Fruit fly (Drosophila melanogaster) whole organism, prepupa: ENCODE data around the gene CG43407.
A peak's percentile ranks its signal among the peaks of the same experiment; 100 is the strongest.

Source experiments
- Blimp-1 ChIP-seq: fragments of 200-800 bp; sonication (Bioruptor generic); optimal IDR thresholded peaks from 3 replicates; lab custom pipeline; 2017; ENCODE audit warnings: missing biosample characterization, missing genetic modification characterization, mild to moderate bottlenecking, moderate library complexity, missing genetic modification reagents
- CG10631 ChIP-seq: fragments of 200-800 bp; sonication (Bioruptor generic); optimal IDR thresholded peaks from 2 replicates; lab custom pipeline; 2016; ENCODE audit warnings: missing biosample characterization, missing genetic modification characterization
- CG10669 ChIP-seq: fragments of 200-800 bp; sonication (Bioruptor generic); optimal IDR thresholded peaks from 3 replicates; lab custom pipeline; 2018; ENCODE audit warnings: missing biosample characterization, mild to moderate bottlenecking, missing genetic modification characterization, moderate library complexity
- CG11294 ChIP-seq: fragments of 200-800 bp; sonication (Bioruptor generic); IDR thresholded peaks from 2 replicates; pipeline ENCODE4 v1.3.6; 2022; ENCODE audit warnings: missing biosample characterization, missing genetic modification characterization
- CG11762 ChIP-seq: fragments of 200-800 bp; sonication (Bioruptor generic); optimal IDR thresholded peaks from 3 replicates; lab custom pipeline; 2016; ENCODE audit warnings: missing biosample characterization, missing genetic modification characterization; ENCODE audit not compliant: insufficient read depth
- CG11902 ChIP-seq: fragments of 200-800 bp; sonication (Bioruptor generic); optimal IDR thresholded peaks from 3 replicates; lab custom pipeline; 2016; ENCODE audit warnings: missing biosample characterization, missing genetic modification characterization
- CG15336 ChIP-seq: fragments of 200-800 bp; sonication (Bioruptor generic); IDR thresholded peaks from 2 replicates; pipeline ENCODE4 v1.3.6; 2022; ENCODE audit warnings: missing biosample characterization, missing genetic modification characterization
- CG3032 ChIP-seq: fragments of 200-800 bp; optimal IDR thresholded peaks from 2 replicates; lab custom pipeline; 2019; ENCODE audit warnings: missing biosample characterization, mild to moderate bottlenecking, missing genetic modification characterization, moderate library complexity
- CG31627 ChIP-seq: fragments of 200-800 bp; sonication (Bioruptor generic); optimal IDR thresholded peaks from 3 replicates; lab custom pipeline; 2016; ENCODE audit warnings: missing biosample characterization, missing genetic modification characterization
- CG32006 ChIP-seq: fragments of 200-800 bp; sonication (Bioruptor generic); optimal IDR thresholded peaks from 3 replicates; lab custom pipeline; 2017; ENCODE audit warnings: missing biosample characterization, mild to moderate bottlenecking, missing genetic modification characterization
- CG6163 ChIP-seq: fragments of 200-800 bp; sonication (Bioruptor generic); IDR thresholded peaks from 3 replicates; pipeline ENCODE4 v1.3.6; 2022; ENCODE audit warnings: missing biosample characterization, missing genetic modification characterization
- CG6276 ChIP-seq: fragments of 200-800 bp; sonication (Bioruptor generic); optimal IDR thresholded peaks from 2 replicates; lab custom pipeline; 2017; ENCODE audit warnings: missing biosample characterization, mild to moderate bottlenecking, missing genetic modification characterization
- CG6792 ChIP-seq: fragments of 200-800 bp; sonication (Bioruptor generic); optimal IDR thresholded peaks from 3 replicates; lab custom pipeline; 2016; ENCODE audit warnings: missing biosample characterization, missing genetic modification characterization
- CG6808 ChIP-seq: fragments of 200-800 bp; sonication (Bioruptor generic); optimal IDR thresholded peaks from 3 replicates; lab custom pipeline; 2017; ENCODE audit warnings: missing biosample characterization, missing genetic modification characterization, mild to moderate bottlenecking, moderate library complexity, missing genetic modification reagents
- CG6854 ChIP-seq: fragments of 200-800 bp; sonication (Bioruptor generic); optimal IDR thresholded peaks from 2 replicates; lab custom pipeline; 2017; ENCODE audit warnings: missing biosample characterization, mild to moderate bottlenecking, missing genetic modification characterization
- CG8119 ChIP-seq: fragments of 200-800 bp; sonication (Bioruptor generic); IDR thresholded peaks from 3 replicates; pipeline ENCODE4 v1.3.6; 2022; ENCODE audit warnings: missing biosample characterization, missing genetic modification characterization
- CG8319 ChIP-seq: fragments of 200-800 bp; sonication (Bioruptor generic); optimal IDR thresholded peaks from 3 replicates; lab custom pipeline; 2016; ENCODE audit warnings: missing biosample characterization, missing genetic modification characterization
- CG9139 ChIP-seq: fragments of 200-800 bp; sonication (Bioruptor generic); optimal IDR thresholded peaks from 3 replicates; lab custom pipeline; 2017; ENCODE audit warnings: missing biosample characterization, mild to moderate bottlenecking, missing genetic modification characterization
- Eip75B ChIP-seq: fragments of 200-800 bp; sonication (Bioruptor generic); optimal IDR thresholded peaks from 3 replicates; lab custom pipeline; 2016; ENCODE audit warnings: missing biosample characterization, missing genetic modification characterization
- Eip78C ChIP-seq: fragments of 200-800 bp; sonication (Bioruptor generic); peaks from one replicate; lab custom pipeline; 2016; ENCODE audit warnings: missing biosample characterization, missing genetic modification characterization
- Eip93F ChIP-seq: fragments of 200-800 bp; sonication (Bioruptor generic); optimal IDR thresholded peaks from 2 replicates; lab custom pipeline; 2016; ENCODE audit warnings: missing biosample characterization, mild to moderate bottlenecking, missing genetic modification characterization
- Ets21C ChIP-seq: fragments of 200-800 bp; sonication (Bioruptor generic); optimal IDR thresholded peaks from 3 replicates; lab custom pipeline; 2016; ENCODE audit warnings: missing biosample characterization, missing genetic modification characterization
- Ets96B ChIP-seq: fragments of 200-800 bp; optimal IDR thresholded peaks from 2 replicates; lab custom pipeline; 2019; ENCODE audit warnings: missing biosample characterization, mild to moderate bottlenecking, missing genetic modification characterization, moderate library complexity
- Hr39 ChIP-seq: fragments of 200-800 bp; sonication (Bioruptor generic); optimal IDR thresholded peaks from 2 replicates; lab custom pipeline; 2016; ENCODE audit warnings: missing biosample characterization, missing genetic modification characterization
- Smox ChIP-seq: fragments of 200-800 bp; sonication (Bioruptor generic); optimal IDR thresholded peaks from 3 replicates; lab custom pipeline; 2016; ENCODE audit warnings: missing biosample characterization, missing genetic modification characterization
- Sox102F ChIP-seq: fragments of 200-800 bp; sonication (Bioruptor generic); optimal IDR thresholded peaks from 2 replicates; lab custom pipeline; 2016; ENCODE audit warnings: missing biosample characterization, mild to moderate bottlenecking, missing genetic modification characterization
- Sox14 ChIP-seq: fragments of 200-800 bp; sonication (Bioruptor generic); optimal IDR thresholded peaks from 3 replicates; lab custom pipeline; 2016; ENCODE audit warnings: missing biosample characterization, missing genetic modification characterization
- Sox15 ChIP-seq: fragments of 200-800 bp; sonication (Bioruptor generic); optimal IDR thresholded peaks from 3 replicates; lab custom pipeline; 2016; ENCODE audit warnings: missing biosample characterization, missing genetic modification characterization
- acj6 ChIP-seq: fragments of 200-800 bp; sonication (Bioruptor generic); optimal IDR thresholded peaks from 3 replicates; lab custom pipeline; 2016; ENCODE audit warnings: missing biosample characterization, missing genetic modification characterization
- cyc ChIP-seq: fragments of 200-800 bp; sonication (Bioruptor generic); optimal IDR thresholded peaks from 3 replicates; lab custom pipeline; 2016; ENCODE audit warnings: missing biosample characterization, missing genetic modification characterization
- dsx ChIP-seq: fragments of 200-800 bp; optimal IDR thresholded peaks from 3 replicates; lab custom pipeline; 2019; ENCODE audit warnings: missing biosample characterization, mild to moderate bottlenecking, missing genetic modification characterization, moderate library complexity; ENCODE audit not compliant: poor library complexity, severe bottlenecking
- eg ChIP-seq: fragments of 200-800 bp; sonication (Bioruptor generic); IDR thresholded peaks from 3 replicates; pipeline ENCODE4 v1.3.6; 2022; ENCODE audit warnings: missing biosample characterization, missing genetic modification characterization
- fd59A ChIP-seq: fragments of 200-800 bp; sonication (Bioruptor generic); optimal IDR thresholded peaks from 2 replicates; lab custom pipeline; 2017; ENCODE audit warnings: missing biosample characterization, mild to moderate bottlenecking, missing genetic modification characterization, missing genetic modification reagents
- fd85E ChIP-seq: fragments of 200-800 bp; sonication (Bioruptor generic); optimal IDR thresholded peaks from 3 replicates; lab custom pipeline; 2016; ENCODE audit warnings: missing biosample characterization, missing genetic modification characterization
- fkh ChIP-seq: fragments of 200-800 bp; sonication (Bioruptor generic); optimal IDR thresholded peaks from 3 replicates; lab custom pipeline; 2017; ENCODE audit warnings: missing biosample characterization, mild to moderate bottlenecking, missing genetic modification characterization, moderate library complexity
- net ChIP-seq: fragments of 200-800 bp; sonication (Bioruptor generic); optimal IDR thresholded peaks from 3 replicates; lab custom pipeline; 2016; ENCODE audit warnings: missing biosample characterization, missing genetic modification characterization
- pdm3 ChIP-seq: fragments of 200-800 bp; sonication (Bioruptor generic); optimal IDR thresholded peaks from 3 replicates; lab custom pipeline; 2016; ENCODE audit warnings: missing biosample characterization, missing genetic modification characterization
- spab ChIP-seq: fragments of 200-800 bp; sonication (Bioruptor generic); optimal IDR thresholded peaks from 2 replicates; lab custom pipeline; 2017; ENCODE audit warnings: missing biosample characterization, mild to moderate bottlenecking, missing genetic modification characterization, missing genetic modification reagents
- ss ChIP-seq, 2 experiments: fragments of 200-800 bp; sonication (Bioruptor generic); optimal IDR thresholded peaks; 2 replicates in 1 of 2; 3 replicates in 1 of 2; lab custom pipeline; 2017 to 2018; ENCODE audit warnings: mild to moderate bottlenecking in 2 of 2, missing biosample characterization in 2 of 2, missing genetic modification characterization in 2 of 2, moderate library complexity in 1 of 2
- topi ChIP-seq: fragments of 200-800 bp; sonication (Bioruptor generic); optimal IDR thresholded peaks from 3 replicates; lab custom pipeline; 2016; ENCODE audit warnings: missing biosample characterization, missing genetic modification characterization
- vri ChIP-seq: fragments of 200-800 bp; sonication (Bioruptor generic); optimal IDR thresholded peaks from 3 replicates; lab custom pipeline; 2016; ENCODE audit warnings: missing biosample characterization, mild to moderate bottlenecking, missing genetic modification characterization

Gene CG43407

dm6 chr3L:19072177-19072603 is 19.0 kb upstream of the CG43407 start (continued):
- TF ChIP-seq Sox15 = no peak
- peak; percentile 46 for TF ChIP-seq CG32006

DNA sequence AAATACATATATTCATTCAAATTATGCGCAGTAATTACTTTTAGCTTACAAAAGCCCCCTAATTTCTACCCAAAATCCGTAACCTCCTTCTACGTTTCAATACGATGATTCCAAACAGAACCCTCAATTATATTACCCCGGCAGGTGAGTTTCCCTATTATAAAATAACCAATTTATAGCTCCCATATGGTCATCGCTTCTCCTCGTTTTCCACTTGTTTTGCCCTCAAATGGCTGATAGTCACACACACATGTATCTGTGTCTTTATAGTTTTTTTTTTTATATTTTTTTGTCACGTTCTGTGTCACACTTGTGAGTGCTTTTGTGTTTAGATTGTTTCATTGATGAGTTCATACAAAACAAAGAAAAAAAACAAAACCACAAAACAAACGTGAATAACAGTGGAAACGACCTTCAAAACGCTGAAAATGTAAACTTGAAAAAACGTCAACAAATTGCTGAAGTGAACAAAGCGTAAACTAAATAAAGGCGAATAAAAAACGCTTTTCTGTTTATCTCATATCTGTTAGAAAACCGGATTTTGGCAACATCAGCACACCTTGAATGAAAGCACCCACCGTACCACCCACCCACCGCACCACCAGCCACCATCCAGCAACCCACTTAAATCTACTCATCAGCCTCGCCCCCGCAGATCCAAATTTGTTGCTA is 18.1 kb upstream of the CG43407 start:
- TF ChIP-seq Eip75B (GFP tag; lab: Kevin White, UChicago) (no peak), Sox14 (GFP tag; lab: Kevin White, UChicago) (no peak), eg (GFP tag; lab: Robert Waterston, UW) (0 out of 3 replicates have a peak, but pooled peaks have one; percentile 19), Ets96B (no peak), CG11294 (no peak), CG10631 (no peak), Eip93F (no peak), CG10669 (GFP tag; lab: Kevin White, UChicago) (no peak), acj6 (GFP tag; lab: Kevin White, UChicago) (no peak), Blimp-1 (no peak), CG11762 (GFP tag; lab: Kevin White, UChicago) (no peak), Sox102F (GFP tag; lab: Kevin White, UChicago) (no peak), CG9139 (GFP tag; lab: Kevin White, UChicago) (no peak), fkh (peak; percentile 74)

- TF ChIP-seq CG6854 = peak; percentile 60
- peak; percentile 91 for TF ChIP-seq fkh
- TF ChIP-seq topi (GFP tag; lab: Kevin White, UChicago) = no peak
- no peak for TF ChIP-seq pdm3
- TF ChIP-seq vri (GFP tag; lab: Kevin White, UChicago) = peak; percentile 69
- TF ChIP-seq Eip78C (GFP tag; lab: Kevin White, UChicago) = peak; percentile 39
- TF ChIP-seq net (GFP tag; lab: Kevin White, UChicago) = peak; percentile 47
Measured at dm6 chr3L:19063410-19063752, 10.2 kb upstream of the CG43407 start.

DNA sequence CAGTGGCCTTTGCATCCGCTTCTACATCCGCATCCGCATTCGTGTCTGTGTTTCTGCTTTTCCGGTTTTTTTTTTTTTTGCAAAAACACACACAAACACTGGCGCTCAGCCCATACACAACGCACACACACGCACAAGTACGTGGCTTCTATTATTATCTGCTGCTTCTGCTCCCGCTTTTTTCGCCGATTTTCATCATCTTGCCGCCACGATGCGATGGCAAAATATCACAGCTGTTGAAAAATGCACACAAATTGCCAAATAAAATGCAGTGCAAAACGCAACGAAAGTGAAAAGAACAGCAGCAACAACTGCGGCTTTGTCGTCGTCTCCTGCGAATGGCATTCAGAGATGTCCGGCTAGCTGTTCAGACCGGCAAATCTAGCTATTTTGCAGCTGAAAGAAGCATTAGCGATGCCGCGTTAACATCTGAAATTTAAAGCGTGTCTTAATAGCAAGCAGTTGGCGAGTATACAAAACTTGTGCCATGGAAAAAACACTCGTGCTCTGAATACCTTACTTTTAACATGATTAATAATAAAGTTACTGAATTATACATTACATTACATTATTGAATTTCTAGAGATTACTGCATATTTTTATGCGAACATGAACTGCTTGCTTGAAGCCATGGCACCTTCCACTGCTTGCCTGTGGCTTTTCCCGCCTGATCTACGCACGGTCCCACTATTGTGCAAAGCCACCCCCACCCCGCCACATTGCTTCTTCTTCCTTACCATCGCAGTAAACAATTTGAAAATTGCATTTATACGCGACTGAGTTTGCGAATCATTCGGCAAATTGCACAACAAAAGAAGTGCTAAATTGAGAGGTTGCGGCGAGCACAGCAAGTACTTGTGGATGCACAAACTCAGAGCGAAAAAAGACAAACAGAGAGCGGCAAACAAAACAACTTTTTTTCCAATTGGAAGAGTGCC is 9.6 kb upstream of the CG43407 start, which contains the start of the genes Ugt316A1 and Sfxn2:
TSS of gene Ugt316A1 (minus strand) at position 345 of the 938 bp plus-strand sequence.
TSS of gene Sfxn2 (plus strand) at position 694 of the 938 bp plus-strand sequence.
- TF ChIP-seq CG11902 (GFP tag; lab: Kevin White, UChicago) (no peak), Sox102F (GFP tag; lab: Kevin White, UChicago) (peak; percentile 52), CG6276 (peak; percentile 60), CG6808 (GFP tag; lab: Kevin White, UChicago) (no peak), pdm3 (peak; percentile 20), Smox (GFP tag; lab: Kevin White, UChicago) (peak; percentile 39), ss (GFP tag; optimal IDR thresholded peaks at IDR 0.05; lab: Kevin White, UChicago) (peak; percentile 66 to 74), CG6792 (GFP tag; lab: Kevin White, UChicago) (peak; percentile 47), spab (GFP tag; lab: Kevin White, UChicago) (no peak), CG32006 (no peak), CG6163 (GFP tag; lab: Robert Waterston, UW) (no peak; the same call in 2 of the 3 replicates), fd85E (GFP tag; lab: Kevin White, UChicago) (no peak), fd59A (no peak), dsx (GFP tag; lab: Kevin White, UChicago) (peak; percentile 25), CG15336 (GFP tag; lab: Robert Waterston, UW) (peak; percentile 57), Ets21C (GFP tag; lab: Kevin White, UChicago) (peak; percentile 9), CG11294 (no peak), CG3032 (tag; lab: Kevin White, UChicago) (peak; percentile 39), Sox14 (GFP tag; lab: Kevin White, UChicago) (peak; percentile 59), CG10669 (GFP tag; lab: Kevin White, UChicago) (peak; percentile 37), CG9139 (GFP tag; lab: Kevin White, UChicago) (peak; percentile 56), Eip75B (GFP tag; lab: Kevin White, UChicago) (peak; percentile 32), CG8319 (GFP tag; lab: Kevin White, UChicago) (peak; percentile 3), cyc (GFP tag; lab: Kevin White, UChicago) (peak; percentile 36), Hr39 (GFP tag; lab: Kevin White, UChicago) (peak; percentile 52), CG31627 (peak; percentile 33), acj6 (GFP tag; lab: Kevin White, UChicago) (no peak), CG8119 (GFP tag; lab: Robert Waterston, UW) (peak; percentile 61; the same call in 2 of the 3 replicates), Sox15 (no peak), Eip93F (peak; percentile 72)
